Fruit fly (Drosophila melanogaster) whole organism, embryonic: Measurements from ENCODE around the gene CG11970.

Experiments used
- Gsc ChIP-seq: fragments of 200-800 bp; sonication (Bioruptor generic); IDR thresholded peaks from 2 replicates; pipeline ENCODE4 v1.3.6; 2022; ENCODE audit warnings: missing biosample characterization, missing genetic modification characterization
- cwo ChIP-seq: fragments of 200-800 bp; sonication (Bioruptor generic); optimal IDR thresholded peaks from 3 replicates; lab custom pipeline; 2017; ENCODE audit warnings: missing biosample characterization, missing genetic modification characterization, mild to moderate bottlenecking, moderate library complexity, missing genetic modification reagents

DNA sequence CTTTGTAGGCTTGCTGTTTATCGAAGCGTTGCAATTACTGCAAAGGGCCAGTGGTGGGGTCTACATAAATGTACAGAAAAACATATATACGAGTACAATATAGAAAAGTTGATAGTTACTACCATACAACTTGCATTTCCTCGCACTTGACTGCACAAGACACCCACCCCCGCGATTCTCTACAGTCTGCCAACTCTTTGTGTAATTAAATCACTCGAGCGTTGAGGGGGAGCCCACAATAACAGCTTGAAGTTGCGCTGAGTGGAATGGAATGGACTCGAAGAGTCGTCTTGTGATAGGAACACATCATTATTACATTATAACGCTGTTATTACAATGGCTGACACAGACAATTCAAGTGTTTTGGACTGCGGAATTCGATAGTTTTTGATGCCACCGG lies 44.9 kb downstream of the CG11970 start:
- no peak for TF ChIP-seq cwo (GFP tag; lab: Kevin White, UChicago)
- TF ChIP-seq Gsc (GFP tag; lab: Robert Waterston, UW), result no peak
